Worm (Caenorhabditis elegans) whole organism, midembryonic: ENCODE measurements around the gene Y66D12A.21.

ENCODE experiments used
- T22C8.4 ChIP-seq: fragments of 200-800 bp; sonication (Bioruptor generic); IDR thresholded peaks from 2 replicates; pipeline ENCODE4 v1.3.6; 2022; ENCODE audit warnings: missing genetic modification characterization, missing compliant biosample characterization
- cog-1 ChIP-seq: sonication (generic microtip); optimal IDR thresholded peaks from 2 replicates; lab custom pipeline; 2016; ENCODE audit warnings: missing genetic modification characterization, missing compliant biosample characterization
- flt-1 ChIP-seq: fragments of 200-800 bp; sonication (Bioruptor generic); IDR thresholded peaks from 2 replicates; pipeline ENCODE4 v1.3.6; 2022; ENCODE audit warnings: missing genetic modification characterization, missing compliant biosample characterization
- klf-2 ChIP-seq: fragments of 200-800 bp; sonication (Bioruptor generic); conservative IDR thresholded peaks from 2 replicates; pipeline ENCODE4 v1.3.6; 2022; ENCODE audit warnings: missing genetic modification reagents, missing genetic modification characterization, missing compliant biosample characterization
- med-1 ChIP-seq: sonication (generic microtip); optimal IDR thresholded peaks from 2 replicates; lab custom pipeline; 2017; ENCODE audit warnings: missing genetic modification characterization, mild to moderate bottlenecking, missing compliant biosample characterization, antibody characterized with exemption, missing genetic modification reagents; ENCODE audit not compliant: insufficient read depth
- ref-1 ChIP-seq: fragments of 200-800 bp; sonication (Bioruptor generic); conservative IDR thresholded peaks from 2 replicates; pipeline ENCODE4 v1.3.6; 2022; ENCODE audit warnings: missing genetic modification reagents, missing genetic modification characterization, missing compliant biosample characterization
- tab-1 ChIP-seq: fragments of 200-800 bp; sonication (Bioruptor generic); IDR thresholded peaks from 2 replicates; pipeline ENCODE4 v1.3.6; 2022; ENCODE audit warnings: missing genetic modification characterization, missing compliant biosample characterization
- ztf-23 ChIP-seq: fragments of 200-800 bp; sonication (Bioruptor generic); IDR thresholded peaks from 2 replicates; pipeline ENCODE4 v1.3.6; 2022; ENCODE audit warnings: missing genetic modification reagents, missing genetic modification characterization, missing compliant biosample characterization
- ztf-29 ChIP-seq: fragments of 200-800 bp; sonication (Bioruptor generic); IDR thresholded peaks from 2 replicates; pipeline ENCODE4 v1.3.6; 2022; ENCODE audit warnings: missing genetic modification reagents, missing genetic modification characterization, missing compliant biosample characterization

Y66D12A.21 gene

ce11 chrIII:11510826-11511225 is 5.7 kb upstream of the Y66D12A.21 start:
- no peak for TF ChIP-seq klf-2 (GFP tag; lab: Robert Waterston, UW)
- TF ChIP-seq ref-1 (GFP tag; lab: Robert Waterston, UW) = no peak

- TF ChIP-seq flt-1 (GFP tag; lab: Robert Waterston, UW) (no peak), tab-1 (GFP tag; lab: Robert Waterston, UW) (no peak), med-1 (GFP tag; lab: Kevin White, UChicago) (no peak), klf-2 (GFP tag; lab: Robert Waterston, UW) (no peak), cog-1 (tag; lab: Kevin White, UChicago) (no peak), T22C8.4 (GFP tag; lab: Robert Waterston, UW) (no peak), ref-1 (GFP tag; lab: Robert Waterston, UW) (no peak), ztf-23 (GFP tag; lab: Robert Waterston, UW) (no peak), ztf-29 (GFP tag; lab: Robert Waterston, UW) (no peak)
Measured at ce11 chrIII:11510120-11510519, 5.0 kb upstream of the Y66D12A.21 start.

ce11 chrIII:11508816-11509215 is 3.7 kb upstream of the Y66D12A.21 start, which contains the start of gene Y66D12A.19:
Gene Y66D12A.19 (plus strand): TSS chrIII:11509081.
- TF ChIP-seq med-1 (GFP tag; lab: Kevin White, UChicago) (no peak), klf-2 (GFP tag; lab: Robert Waterston, UW) (no peak), ztf-23 (GFP tag; lab: Robert Waterston, UW) (no peak), ztf-29 (GFP tag; lab: Robert Waterston, UW) (no peak), flt-1 (GFP tag; lab: Robert Waterston, UW) (no peak), tab-1 (GFP tag; lab: Robert Waterston, UW) (no peak), T22C8.4 (GFP tag; lab: Robert Waterston, UW) (no peak), cog-1 (tag; lab: Kevin White, UChicago) (no peak), ref-1 (GFP tag; lab: Robert Waterston, UW) (no peak)

- TF ChIP-seq ref-1 (GFP tag; lab: Robert Waterston, UW) = no peak
- 0 out of 2 replicates have a peak, but pooled peaks have one; percentile 36 for TF ChIP-seq ztf-29 (GFP tag; lab: Robert Waterston, UW)
Measured at ce11 chrIII:11505621-11506020, 519 bp upstream of the Y66D12A.21 start.

- TF ChIP-seq tab-1 (GFP tag; lab: Robert Waterston, UW) = no peak
- TF ChIP-seq flt-1 (GFP tag; lab: Robert Waterston, UW) = no peak
- no peak for TF ChIP-seq ref-1 (GFP tag; lab: Robert Waterston, UW)
- no peak for TF ChIP-seq ztf-23 (GFP tag; lab: Robert Waterston, UW)
- no peak for TF ChIP-seq klf-2 (GFP tag; lab: Robert Waterston, UW)
- no peak for TF ChIP-seq med-1 (GFP tag; lab: Kevin White, UChicago)
- no peak for TF ChIP-seq ztf-29 (GFP tag; lab: Robert Waterston, UW)
- TF ChIP-seq T22C8.4 (GFP tag; lab: Robert Waterston, UW) = no peak
- no peak for TF ChIP-seq cog-1 (tag; lab: Kevin White, UChicago)
Measured at ce11 chrIII:11502753-11503152, 2.3 kb downstream of the Y66D12A.21 start, which contains the start of gene tin-10. Gene tin-10 (minus strand): TSS chrIII:11502853.

- TF ChIP-seq ztf-29 (GFP tag; lab: Robert Waterston, UW) (no peak), cog-1 (tag; lab: Kevin White, UChicago) (no peak), med-1 (GFP tag; lab: Kevin White, UChicago) (no peak), T22C8.4 (GFP tag; lab: Robert Waterston, UW) (no peak), ztf-23 (GFP tag; lab: Robert Waterston, UW) (no peak), ref-1 (GFP tag; lab: Robert Waterston, UW) (no peak), klf-2 (GFP tag; lab: Robert Waterston, UW) (no peak), flt-1 (GFP tag; lab: Robert Waterston, UW) (no peak), tab-1 (GFP tag; lab: Robert Waterston, UW) (no peak)
Measured at ce11 chrIII:11500647-11501046, 4.5 kb downstream of the Y66D12A.21 start, which contains the start of gene nars-2. Gene nars-2 (minus strand): TSS chrIII:11500747.

- TF ChIP-seq med-1 (GFP tag; lab: Kevin White, UChicago) (no peak), ztf-29 (GFP tag; lab: Robert Waterston, UW) (no peak), ref-1 (GFP tag; lab: Robert Waterston, UW) (no peak), T22C8.4 (GFP tag; lab: Robert Waterston, UW) (no peak), ztf-23 (GFP tag; lab: Robert Waterston, UW) (no peak), flt-1 (GFP tag; lab: Robert Waterston, UW) (no peak)
Measured at ce11 chrIII:11496496-11496895, 8.6 kb downstream of the Y66D12A.21 start, which contains the start of gene Y66D12A.24. Gene Y66D12A.24 (plus strand): TSS chrIII:11496865.

- TF ChIP-seq T22C8.4 (GFP tag; lab: Robert Waterston, UW) (no peak), flt-1 (GFP tag; lab: Robert Waterston, UW) (no peak), tab-1 (GFP tag; lab: Robert Waterston, UW) (no peak), cog-1 (tag; lab: Kevin White, UChicago) (no peak), klf-2 (GFP tag; lab: Robert Waterston, UW) (no peak)
Measured at ce11 chrIII:11492489-11492888, 12.6 kb downstream of the Y66D12A.21 start.

DNA sequence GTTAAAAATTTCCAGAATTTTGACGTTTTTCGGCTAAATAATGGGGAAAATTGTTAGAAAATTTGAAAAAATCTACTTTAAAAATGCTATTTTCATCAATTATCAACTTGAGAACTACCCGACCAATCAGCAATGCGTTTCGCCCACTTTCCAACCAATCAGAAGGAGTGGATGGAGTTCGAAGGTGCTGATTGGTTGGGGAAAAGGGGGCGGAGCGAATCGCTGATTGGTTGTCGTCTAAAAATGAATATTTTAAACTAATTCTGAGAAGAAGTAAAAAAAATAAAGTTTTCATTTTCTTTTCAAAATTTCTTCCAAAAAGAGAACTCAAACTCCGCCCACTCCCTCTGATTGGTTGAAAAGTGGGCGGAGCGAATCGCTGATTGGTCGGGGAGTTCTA is 14.9 kb downstream of the Y66D12A.21 start:
- TF ChIP-seq flt-1 (GFP tag; lab: Robert Waterston, UW) (no peak), ztf-23 (GFP tag; lab: Robert Waterston, UW) (no peak), T22C8.4 (GFP tag; lab: Robert Waterston, UW) (no peak), tab-1 (GFP tag; lab: Robert Waterston, UW) (no peak), med-1 (GFP tag; lab: Kevin White, UChicago) (no peak), klf-2 (GFP tag; lab: Robert Waterston, UW) (no peak)

ce11 chrIII:11489601-11490000 is 15.5 kb downstream of the Y66D12A.21 start:
- TF ChIP-seq ref-1 (GFP tag; lab: Robert Waterston, UW) (no peak), klf-2 (GFP tag; lab: Robert Waterston, UW) (no peak), ztf-23 (GFP tag; lab: Robert Waterston, UW) (no peak), med-1 (GFP tag; lab: Kevin White, UChicago) (no peak), ztf-29 (GFP tag; lab: Robert Waterston, UW) (no peak), T22C8.4 (GFP tag; lab: Robert Waterston, UW) (no peak), cog-1 (tag; lab: Kevin White, UChicago) (no peak), tab-1 (GFP tag; lab: Robert Waterston, UW) (no peak), flt-1 (GFP tag; lab: Robert Waterston, UW) (no peak)
